Fruit fly (Drosophila melanogaster) whole organism, embryonic: ENCODE results near the gene PlexA.

Experiments used
- B-H2 ChIP-seq: fragments of 200-800 bp; sonication (Bioruptor generic); optimal IDR thresholded peaks from 2 replicates; lab custom pipeline; 2018; ENCODE audit warnings: missing biosample characterization, mild to moderate bottlenecking, missing genetic modification characterization
- CG10654 ChIP-seq: fragments of 200-800 bp; sonication (Bioruptor generic); optimal IDR thresholded peaks from 2 replicates; lab custom pipeline; 2016; ENCODE audit warnings: missing biosample characterization, missing genetic modification characterization
- CG11398 ChIP-seq: fragments of 200-800 bp; sonication (Bioruptor generic); optimal IDR thresholded peaks from 2 replicates; lab custom pipeline; 2016; ENCODE audit warnings: missing biosample characterization, missing genetic modification characterization
- CG12104 ChIP-seq: fragments of 200-800 bp; sonication (Bioruptor generic); optimal IDR thresholded peaks from 3 replicates; lab custom pipeline; 2016; ENCODE audit warnings: missing biosample characterization, missing genetic modification characterization
- CG12391 ChIP-seq: fragments of 200-800 bp; sonication (Bioruptor generic); optimal IDR thresholded peaks from 3 replicates; lab custom pipeline; 2018; ENCODE audit warnings: missing biosample characterization, mild to moderate bottlenecking, missing genetic modification characterization, moderate library complexity
- CG14965 ChIP-seq: fragments of 200-800 bp; sonication (Bioruptor generic); optimal IDR thresholded peaks from 2 replicates; lab custom pipeline; 2016; ENCODE audit warnings: missing biosample characterization, missing genetic modification characterization, borderline replicate concordance
- CG1602 ChIP-seq: fragments of 200-800 bp; sonication (Bioruptor generic); optimal IDR thresholded peaks from 3 replicates; lab custom pipeline; 2016; ENCODE audit warnings: missing biosample characterization, missing genetic modification characterization
- CG17361 ChIP-seq: fragments of 200-800 bp; sonication (Bioruptor generic); IDR thresholded peaks from 3 replicates; pipeline ENCODE4 v1.3.6; 2022; ENCODE audit warnings: missing biosample characterization, missing genetic modification characterization
- CG17829 ChIP-seq: fragments of 200-800 bp; optimal IDR thresholded peaks from 2 replicates; lab custom pipeline; 2019; ENCODE audit warnings: missing biosample characterization, mild to moderate bottlenecking, missing genetic modification characterization, moderate library complexity
- CG18262 ChIP-seq: fragments of 200-800 bp; optimal IDR thresholded peaks from 3 replicates; lab custom pipeline; 2019; ENCODE audit warnings: missing biosample characterization, mild to moderate bottlenecking, missing genetic modification characterization, moderate library complexity
- CG31388 ChIP-seq: fragments of 200-800 bp; sonication (Bioruptor generic); optimal IDR thresholded peaks from 2 replicates; lab custom pipeline; 2016; ENCODE audit warnings: missing biosample characterization, missing genetic modification characterization
- CG33213 ChIP-seq: fragments of 200-800 bp; sonication (Bioruptor generic); optimal IDR thresholded peaks from 3 replicates; lab custom pipeline; 2016; ENCODE audit warnings: missing biosample characterization, missing genetic modification characterization
- CG5180 ChIP-seq: fragments of 200-800 bp; sonication (Bioruptor generic); optimal IDR thresholded peaks from 3 replicates; lab custom pipeline; 2017; ENCODE audit warnings: missing biosample characterization, missing genetic modification characterization, mild to moderate bottlenecking, moderate library complexity, missing genetic modification reagents
- CG5245 ChIP-seq: fragments of 200-800 bp; sonication (Bioruptor generic); optimal IDR thresholded peaks from 3 replicates; lab custom pipeline; 2016; ENCODE audit warnings: missing biosample characterization, missing genetic modification characterization
- CG5953 ChIP-seq: fragments of 200-800 bp; sonication (Bioruptor generic); IDR thresholded peaks from 2 replicates; pipeline ENCODE4 v1.3.6; 2022; ENCODE audit warnings: missing biosample characterization, missing genetic modification characterization
- CG7839 ChIP-seq: fragments of 200-800 bp; sonication (Bioruptor generic); optimal IDR thresholded peaks from 3 replicates; lab custom pipeline; 2018; ENCODE audit warnings: missing biosample characterization, mild to moderate bottlenecking, missing genetic modification characterization, moderate library complexity
- CG7987 ChIP-seq: fragments of 200-800 bp; sonication (Bioruptor generic); optimal IDR thresholded peaks from 2 replicates; lab custom pipeline; 2018; ENCODE audit warnings: missing biosample characterization, mild to moderate bottlenecking, missing genetic modification characterization, moderate library complexity
- CG8089 ChIP-seq: fragments of 200-800 bp; sonication (Bioruptor generic); optimal IDR thresholded peaks from 3 replicates; lab custom pipeline; 2016; ENCODE audit warnings: missing biosample characterization, missing genetic modification characterization
- CG8388 ChIP-seq: fragments of 200-800 bp; sonication (Bioruptor generic); optimal IDR thresholded peaks from 2 replicates; lab custom pipeline; 2019; ENCODE audit warnings: missing biosample characterization, mild to moderate bottlenecking, missing genetic modification characterization, moderate library complexity
- CG8765 ChIP-seq: fragments of 200-800 bp; sonication (Bioruptor generic); IDR thresholded peaks from 2 replicates; pipeline ENCODE4 v1.3.6; 2022; ENCODE audit warnings: missing biosample characterization, missing genetic modification characterization
- CG8944 ChIP-seq: fragments of 200-800 bp; sonication (Bioruptor generic); optimal IDR thresholded peaks from 3 replicates; lab custom pipeline; 2016; ENCODE audit warnings: missing biosample characterization, missing genetic modification characterization
- Chrac-16 ChIP-seq: fragments of 200-800 bp; sonication (Bioruptor generic); optimal IDR thresholded peaks from 3 replicates; lab custom pipeline; 2016; ENCODE audit warnings: missing biosample characterization, missing genetic modification characterization
- Dbx ChIP-seq: fragments of 200-800 bp; sonication (Bioruptor generic); IDR thresholded peaks from 3 replicates; pipeline ENCODE4 v1.3.6; 2022; ENCODE audit warnings: missing biosample characterization, missing genetic modification characterization
- Dip3 ChIP-seq: fragments of 200-800 bp; sonication (Bioruptor generic); optimal IDR thresholded peaks from 3 replicates; lab custom pipeline; 2016; ENCODE audit warnings: missing biosample characterization, missing genetic modification characterization
- Gsc ChIP-seq: fragments of 200-800 bp; sonication (Bioruptor generic); IDR thresholded peaks from 2 replicates; pipeline ENCODE4 v1.3.6; 2022; ENCODE audit warnings: missing biosample characterization, missing genetic modification characterization
- Hr39 ChIP-seq: fragments of >200 bp; optimal IDR thresholded peaks from 2 replicates; lab custom pipeline; 2017
- Jarid2 ChIP-seq: fragments of 200-800 bp; sonication (Bioruptor generic); optimal IDR thresholded peaks from 3 replicates; lab custom pipeline; 2017; ENCODE audit warnings: mild to moderate bottlenecking, missing biosample characterization, missing genetic modification reagents, missing genetic modification characterization
- Oli ChIP-seq: fragments of 200-800 bp; sonication (Bioruptor generic); optimal IDR thresholded peaks from 2 replicates; lab custom pipeline; 2018; ENCODE audit warnings: missing biosample characterization, mild to moderate bottlenecking, missing genetic modification characterization, moderate library complexity
- PHDP ChIP-seq: fragments of 200-800 bp; sonication (Bioruptor generic); optimal IDR thresholded peaks from 3 replicates; lab custom pipeline; 2018; ENCODE audit warnings: missing biosample characterization, mild to moderate bottlenecking, missing genetic modification characterization, moderate library complexity
- Sry-β ChIP-seq: fragments of 200-800 bp; sonication (Bioruptor generic); optimal IDR thresholded peaks from 2 replicates; lab custom pipeline; 2018; ENCODE audit warnings: missing biosample characterization, mild to moderate bottlenecking, missing genetic modification characterization, moderate library complexity
- ac ChIP-seq: fragments of 200-800 bp; sonication (Bioruptor generic); optimal IDR thresholded peaks from 3 replicates; lab custom pipeline; 2017; ENCODE audit warnings: missing biosample characterization, mild to moderate bottlenecking, missing genetic modification characterization
- al ChIP-seq: fragments of 200-800 bp; sonication (Bioruptor generic); IDR thresholded peaks from 2 replicates; pipeline ENCODE4 v1.3.6; 2022; ENCODE audit warnings: missing biosample characterization, missing genetic modification characterization
- amos ChIP-seq: fragments of 200-800 bp; sonication (Bioruptor generic); IDR thresholded peaks from 2 replicates; pipeline ENCODE4 v1.3.6; 2022; ENCODE audit warnings: missing biosample characterization, missing genetic modification characterization; ENCODE audit not compliant: partially characterized antibody
- ase ChIP-seq: fragments of 200-800 bp; sonication (Bioruptor generic); IDR thresholded peaks from 3 replicates; pipeline ENCODE4 v1.3.6; 2022; ENCODE audit warnings: missing biosample characterization, missing genetic modification characterization
- chinmo ChIP-seq: fragments of 200-800 bp; sonication (Bioruptor generic); IDR thresholded peaks from 4 replicates; pipeline ENCODE4 v1.3.6; 2022; ENCODE audit warnings: missing biosample characterization, missing genetic modification characterization; ENCODE audit not compliant: partially characterized antibody
- dpn ChIP-seq, 2 experiments: fragments of 200-800 bp; sonication (Bioruptor generic); optimal IDR thresholded peaks; 3 replicates each; lab custom pipeline; 2016; ENCODE audit warnings: missing biosample characterization in 2 of 2, missing genetic modification characterization in 2 of 2
- fd64A ChIP-seq: fragments of 200-800 bp; sonication (Bioruptor generic); optimal IDR thresholded peaks from 3 replicates; lab custom pipeline; 2018; ENCODE audit warnings: missing biosample characterization, mild to moderate bottlenecking, missing genetic modification characterization
- gem ChIP-seq: fragments of 200-800 bp; sonication (Bioruptor generic); optimal IDR thresholded peaks from 2 replicates; lab custom pipeline; 2019; ENCODE audit warnings: missing biosample characterization, mild to moderate bottlenecking, missing genetic modification characterization, moderate library complexity
- gt ChIP-seq: fragments of 200-800 bp; sonication (Bioruptor generic); IDR thresholded peaks from 2 replicates; pipeline ENCODE4 v1.3.6; 2022; ENCODE audit warnings: missing biosample characterization, missing genetic modification characterization
- hkb ChIP-seq, 2 experiments: fragments of 200-800 bp in 1 of 2; fragments of >200 bp in 1 of 2; sonication (Bioruptor generic) in 1 of 2; IDR thresholded peaks in 1 of 2; optimal IDR thresholded peaks in 1 of 2; 2 replicates each; pipeline versions ENCODE4 v1.3.6 to Lab custom; 2017 to 2022; ENCODE audit warnings: missing biosample characterization in 1 of 2, missing genetic modification characterization in 1 of 2
- jing ChIP-seq: fragments of 200-800 bp; sonication (Bioruptor generic); optimal IDR thresholded peaks from 2 replicates; lab custom pipeline; 2018; ENCODE audit warnings: missing biosample characterization, mild to moderate bottlenecking, missing genetic modification characterization
- kah ChIP-seq: fragments of 200-800 bp; sonication (Bioruptor generic); optimal IDR thresholded peaks from 2 replicates; lab custom pipeline; 2018; ENCODE audit warnings: missing biosample characterization, mild to moderate bottlenecking, missing genetic modification characterization
- mirr ChIP-seq: fragments of 200-800 bp; sonication (Bioruptor generic); optimal IDR thresholded peaks from 3 replicates; lab custom pipeline; 2018; ENCODE audit warnings: missing biosample characterization, mild to moderate bottlenecking, missing genetic modification characterization
- nom ChIP-seq: fragments of 200-800 bp; sonication (Bioruptor generic); optimal IDR thresholded peaks from 2 replicates; lab custom pipeline; 2017; ENCODE audit warnings: missing biosample characterization, missing genetic modification characterization, mild to moderate bottlenecking, moderate library complexity, missing genetic modification reagents
- pita ChIP-seq: fragments of 200-800 bp; sonication (Bioruptor generic); optimal IDR thresholded peaks from 2 replicates; lab custom pipeline; 2017; ENCODE audit warnings: missing biosample characterization, mild to moderate bottlenecking, missing genetic modification characterization
- repo ChIP-seq: fragments of 200-800 bp; sonication (Bioruptor generic); optimal IDR thresholded peaks from 2 replicates; lab custom pipeline; 2016; ENCODE audit warnings: missing biosample characterization, missing genetic modification characterization
- schlank ChIP-seq: fragments of 200-800 bp; sonication (Bioruptor generic); optimal IDR thresholded peaks from 2 replicates; lab custom pipeline; 2018; ENCODE audit warnings: missing biosample characterization, mild to moderate bottlenecking, missing genetic modification characterization
- tgo ChIP-seq: fragments of 200-800 bp; sonication (Bioruptor generic); IDR thresholded peaks from 3 replicates; pipeline ENCODE4 v1.3.6; 2022; ENCODE audit warnings: missing biosample characterization, missing genetic modification characterization
- toy ChIP-seq: fragments of 200-800 bp; sonication (Bioruptor generic); IDR thresholded peaks from 2 replicates; pipeline ENCODE4 v1.3.6; 2022; ENCODE audit warnings: missing biosample characterization, missing genetic modification characterization
- wor ChIP-seq: fragments of 200-800 bp; sonication (Bioruptor generic); IDR thresholded peaks from 2 replicates; pipeline ENCODE4 v1.3.6; 2022; ENCODE audit warnings: missing biosample characterization, missing genetic modification characterization

PlexA gene

dm6 chr4:1026806-1027431 is at the start of gene PlexA (continued):
- TF ChIP-seq Dip3 (GFP tag; lab: Kevin White, UChicago) (peak; percentile 70), chinmo (GFP tag; lab: Robert Waterston, UW) (no peak), CG7987 (GFP tag; lab: Kevin White, UChicago) (peak; percentile 30), CG5953 (GFP tag; lab: Robert Waterston, UW) (peak; percentile 76), schlank (tag; lab: Kevin White, UChicago) (peak; percentile 60), CG8944 (GFP tag; lab: Kevin White, UChicago) (peak; percentile 55), CG12391 (tag; lab: Kevin White, UChicago) (peak; percentile 88), PHDP (peak; percentile 85), jing (GFP tag; lab: Kevin White, UChicago) (peak; percentile 74), gem (tag; lab: Kevin White, UChicago) (peak; percentile 93), Jarid2 (GFP tag; lab: Kevin White, UChicago) (no peak), gt (GFP tag; lab: Robert Waterston, UW) (peak; percentile 87), Oli (peak; percentile 88), pita (GFP tag; lab: Kevin White, UChicago) (no peak), Gsc (no peak), B-H2 (GFP tag; lab: Kevin White, UChicago) (peak; percentile 81), CG17361 (GFP tag; lab: Robert Waterston, UW) (peak; percentile 93), CG7839 (tag; lab: Kevin White, UChicago) (peak; percentile 95), Dbx (peak; percentile 95), CG12104 (GFP tag; lab: Kevin White, UChicago) (peak; percentile 46), CG17829 (peak; percentile 87), CG8765 (GFP tag; lab: Robert Waterston, UW) (peak; percentile 91), CG11398 (no peak), mirr (GFP tag; lab: Kevin White, UChicago) (no peak), CG8388 (GFP tag; lab: Kevin White, UChicago) (peak; percentile 79), toy (GFP tag; lab: Robert Waterston, UW) (peak; percentile 95; the same call in 1 of the 2 replicates), CG1602 (GFP tag; lab: Kevin White, UChicago) (peak; percentile 93), repo (no peak), tgo (peak; percentile 94), CG5245 (GFP tag; lab: Kevin White, UChicago) (peak; percentile 72), CG18262 (tag; lab: Kevin White, UChicago) (peak; percentile 83), dpn (GFP tag; optimal IDR thresholded peaks at IDR 0.05; lab: Kevin White, UChicago) (peak; percentile 71 to 90), ase (GFP tag; lab: Robert Waterston, UW) (peak; percentile 89; the same call in 2 of the 3 replicates), Hr39 (lab: Kevin White, UChicago) (no peak), Sry-β (GFP tag; lab: Kevin White, UChicago) (peak; percentile 32), CG10654 (peak; percentile 89), CG8089 (peak; percentile 70), al (peak; percentile 95), fd64A (GFP tag; lab: Kevin White, UChicago) (no peak), Chrac-16 (GFP tag; lab: Kevin White, UChicago) (peak; percentile 89), CG31388 (GFP tag; lab: Kevin White, UChicago) (peak; percentile 70), CG33213 (GFP tag; lab: Kevin White, UChicago) (peak; percentile 52), hkb (optimal IDR thresholded peaks at IDR 0.05; lab: Kevin White, UChicago) (no peak), hkb (GFP tag; IDR thresholded peaks at IDR 0.05; lab: Robert Waterston, UW) (peak; percentile 81), wor (GFP tag; lab: Robert Waterston, UW) (peak; percentile 86), nom (GFP tag; lab: Kevin White, UChicago) (no peak), kah (GFP tag; lab: Kevin White, UChicago) (peak; percentile 17), amos (GFP tag; lab: Robert Waterston, UW) (peak; percentile 76), CG5180 (GFP tag; lab: Kevin White, UChicago) (no peak), CG14965 (GFP tag; lab: Kevin White, UChicago) (no peak), ac (peak; percentile 18)
